Fruit fly (Drosophila melanogaster) whole organism, adult: ENCODE results near the gene ncd.

Source experiments
- CG12768 ChIP-seq: fragments of 200-800 bp; sonication (Bioruptor generic); optimal IDR thresholded peaks from 2 replicates; lab custom pipeline; 2017; ENCODE audit warnings: missing biosample characterization, missing genetic modification characterization, mild to moderate bottlenecking, moderate library complexity, missing genetic modification reagents
- CG33017 ChIP-seq: fragments of 200-800 bp; sonication (Bioruptor generic); optimal IDR thresholded peaks from 2 replicates; lab custom pipeline; 2018; ENCODE audit warnings: missing biosample characterization, mild to moderate bottlenecking, missing genetic modification characterization, moderate library complexity
- CG5204 ChIP-seq: fragments of 200-800 bp; sonication (Bioruptor generic); optimal IDR thresholded peaks from 2 replicates; lab custom pipeline; 2016; ENCODE audit warnings: missing biosample characterization, missing genetic modification characterization
- Clk ChIP-seq: fragments of 200-800 bp; sonication (Bioruptor generic); optimal IDR thresholded peaks from 2 replicates; lab custom pipeline; 2017; ENCODE audit warnings: missing biosample characterization, missing genetic modification characterization
- Hr96 ChIP-seq: fragments of 200-800 bp; sonication (Bioruptor generic); optimal IDR thresholded peaks from 2 replicates; lab custom pipeline; 2016; ENCODE audit warnings: missing biosample characterization, missing genetic modification characterization
- Mnt ChIP-seq: fragments of 200-800 bp; sonication (Bioruptor generic); optimal IDR thresholded peaks from 2 replicates; lab custom pipeline; 2016; ENCODE audit warnings: missing biosample characterization, mild to moderate bottlenecking, missing genetic modification characterization
- cic ChIP-seq: fragments of 200-800 bp; sonication (Bioruptor generic); optimal IDR thresholded peaks from 2 replicates; lab custom pipeline; 2017; ENCODE audit warnings: missing biosample characterization, mild to moderate bottlenecking, missing genetic modification characterization, moderate library complexity
- kay ChIP-seq: fragments of 200-800 bp; sonication (Bioruptor generic); peaks from one replicate; lab custom pipeline; 2016; ENCODE audit warnings: missing biosample characterization, missing genetic modification characterization, borderline replicate concordance

- no peak for TF ChIP-seq Mnt (GFP tag; lab: Kevin White, UChicago)
- no peak for TF ChIP-seq CG12768 (GFP tag; lab: Kevin White, UChicago)
- no peak for TF ChIP-seq CG33017 (tag; lab: Kevin White, UChicago)
- no peak for TF ChIP-seq Clk
- no peak for TF ChIP-seq cic
- no peak for TF ChIP-seq CG5204 (GFP tag; lab: Kevin White, UChicago)
- no peak for TF ChIP-seq kay (GFP tag; lab: Kevin White, UChicago)
- TF ChIP-seq Hr96 (GFP tag; lab: Kevin White, UChicago) = no peak
Measured at dm6 chr3R:29799681-29800028, 7.3 kb downstream of the ncd start.
